Worm (Caenorhabditis elegans): ENCODE measurements around the gene asna-1.

- TF ChIP-seq pha-4 (tag; optimal IDR thresholded peaks at IDR 0.05) (no peak), ets-4 (GFP tag; optimal IDR thresholded peaks at IDR 0.05) (no peak), ztf-22 (GFP tag; optimal IDR thresholded peaks at IDR 0.05) (no peak), sdz-38 (tag; optimal IDR thresholded peaks at IDR 0.05) (no peak), madf-6 (GFP tag; IDR thresholded peaks at IDR 0.05) (no peak), dpl-1 (GFP tag; optimal IDR thresholded peaks at IDR 0.05) (no peak), unc-130 (GFP tag; optimal IDR thresholded peaks at IDR 0.05) (no peak), F57A8.1 (GFP tag; optimal IDR thresholded peaks at IDR 0.05) (no peak), atf-7 (tag; optimal IDR thresholded peaks at IDR 0.05) (no peak), F52B5.7 (tag; optimal IDR thresholded peaks at IDR 0.05) (no peak)
These were observed 5.0 kb upstream of the asna-1 start, which contains the start of gene lnkn-1 for ce11 chrIII:8889931-8890330.
